Worm (Caenorhabditis elegans) whole organism, early embryonic: ENCODE data around the gene F41E7.6.
A peak's percentile ranks its signal among the peaks of the same experiment; 100 is the strongest.

Experiments
- B0310.2 ChIP-seq: sonication (generic microtip); optimal IDR thresholded peaks from 2 replicates; lab custom pipeline; 2016; ENCODE audit warnings: mild to moderate bottlenecking, missing genetic modification characterization, missing compliant biosample characterization
- F13C5.2 ChIP-seq: sonication (generic microtip); optimal IDR thresholded peaks from 2 replicates; lab custom pipeline; 2017; ENCODE audit warnings: mild to moderate bottlenecking, missing genetic modification characterization, inconsistent platforms, missing compliant biosample characterization
- aly-1 ChIP-seq: sonication (generic microtip); optimal IDR thresholded peaks from 2 replicates; lab custom pipeline; 2016; ENCODE audit warnings: missing genetic modification characterization, missing compliant biosample characterization
- ama-1 ChIP-seq: fragments of 150-350 bp; optimal IDR thresholded peaks from 2 replicates; lab custom pipeline; 2014
- ceh-13 ChIP-seq: fragments of 200-800 bp; sonication (Bioruptor generic); optimal IDR thresholded peaks from 2 replicates; lab custom pipeline; 2018; ENCODE audit warnings: mild to moderate bottlenecking, missing genetic modification characterization, missing compliant biosample characterization
- ceh-36 ChIP-seq: sonication (generic microtip); optimal IDR thresholded peaks from 2 replicates; lab custom pipeline; 2016; ENCODE audit warnings: missing genetic modification characterization, inconsistent platforms, missing compliant biosample characterization
- ets-7 ChIP-seq: sonication (generic microtip); optimal IDR thresholded peaks from 2 replicates; lab custom pipeline; 2016; ENCODE audit warnings: missing genotype, missing genetic modification characterization, missing compliant biosample characterization
- flt-1 ChIP-seq: fragments of 200-800 bp; sonication (Bioruptor generic); IDR thresholded peaks from 2 replicates; pipeline ENCODE4 v1.3.6; 2022; ENCODE audit warnings: missing genetic modification characterization, missing compliant biosample characterization
- hmbx-1 ChIP-seq: sonication (generic microtip); optimal IDR thresholded peaks from 2 replicates; lab custom pipeline; 2016; ENCODE audit warnings: mild to moderate bottlenecking, missing genetic modification characterization, missing compliant biosample characterization
- hmg-4 ChIP-seq: fragments of 200-800 bp; sonication (Bioruptor generic); optimal IDR thresholded peaks from 2 replicates; lab custom pipeline; 2018; ENCODE audit warnings: mild to moderate bottlenecking, missing genetic modification characterization, missing compliant biosample characterization
- hnd-1 ChIP-seq: sonication (generic microtip); optimal IDR thresholded peaks from 2 replicates; lab custom pipeline; 2016; ENCODE audit warnings: missing genetic modification characterization, missing compliant biosample characterization
- pes-1 ChIP-seq: fragments of 200-800 bp; sonication (Bioruptor generic); IDR thresholded peaks from 2 replicates; pipeline ENCODE4 v1.3.6; 2022; ENCODE audit warnings: missing genetic modification reagents, missing genetic modification characterization, missing compliant biosample characterization
- scrt-1 ChIP-seq: fragments of 200-800 bp; sonication (Bioruptor generic); IDR thresholded peaks from 2 replicates; pipeline ENCODE4 v1.3.6; 2022; ENCODE audit warnings: missing genetic modification characterization, missing compliant biosample characterization
- sea-1 ChIP-seq: fragments of 200-800 bp; sonication (Bioruptor generic); conservative IDR thresholded peaks from 2 replicates; pipeline ENCODE4 v1.3.6; 2022; ENCODE audit warnings: missing genetic modification characterization, missing compliant biosample characterization
- tbx-11 ChIP-seq: fragments of 200-800 bp; sonication (Bioruptor generic); IDR thresholded peaks from 2 replicates; pipeline ENCODE4 v1.3.6; 2022; ENCODE audit warnings: missing genetic modification characterization, missing compliant biosample characterization
- tbx-37 ChIP-seq: fragments of 200-800 bp; sonication (Bioruptor generic); conservative IDR thresholded peaks from 2 replicates; pipeline ENCODE4 v1.3.6; 2022; ENCODE audit warnings: missing genetic modification reagents, missing genetic modification characterization, missing compliant biosample characterization
- tra-4 ChIP-seq: sonication (generic microtip); optimal IDR thresholded peaks from 2 replicates; lab custom pipeline; 2017; ENCODE audit warnings: missing genetic modification characterization, missing compliant biosample characterization

F41E7.6 gene

ce11 chrX:10338761-10339160, 28.5 kb upstream of the F41E7.6 start:
- no peak for TF ChIP-seq hmbx-1 (tag; lab: Kevin White, UChicago)
- no peak for TF ChIP-seq ceh-13 (GFP tag; lab: Kevin White, UChicago)
- TF ChIP-seq hnd-1 (tag; lab: Kevin White, UChicago): no peak
- no peak for TF ChIP-seq ceh-36
- no peak for TF ChIP-seq tbx-37 (GFP tag; lab: Robert Waterston, UW)
- TF ChIP-seq tra-4: no peak
- no peak for TF ChIP-seq flt-1 (GFP tag; lab: Robert Waterston, UW)
- TF ChIP-seq ama-1 (lab: Kevin White, UChicago): no peak
- TF ChIP-seq ets-7 (tag; lab: Kevin White, UChicago): no peak
- TF ChIP-seq B0310.2 (tag; lab: Kevin White, UChicago): no peak
- no peak for TF ChIP-seq tbx-11 (GFP tag; lab: Robert Waterston, UW)
- TF ChIP-seq hmg-4 (GFP tag; lab: Kevin White, UChicago): no peak
- TF ChIP-seq aly-1 (tag; lab: Kevin White, UChicago): no peak

- TF ChIP-seq F13C5.2 (tag; lab: Kevin White, UChicago) (no peak), scrt-1 (GFP tag; lab: Robert Waterston, UW) (no peak), sea-1 (no peak), tbx-11 (GFP tag; lab: Robert Waterston, UW) (no peak), ceh-13 (GFP tag; lab: Kevin White, UChicago) (no peak), hnd-1 (tag; lab: Kevin White, UChicago) (no peak), hmbx-1 (tag; lab: Kevin White, UChicago) (no peak), pes-1 (no peak), ets-7 (tag; lab: Kevin White, UChicago) (no peak)
Observed at ce11 chrX:10338100-10338499, 27.8 kb upstream of the F41E7.6 start, which contains the start of gene cut-5. cut-5 (minus strand) TSS chrX:10338200.

DNA sequence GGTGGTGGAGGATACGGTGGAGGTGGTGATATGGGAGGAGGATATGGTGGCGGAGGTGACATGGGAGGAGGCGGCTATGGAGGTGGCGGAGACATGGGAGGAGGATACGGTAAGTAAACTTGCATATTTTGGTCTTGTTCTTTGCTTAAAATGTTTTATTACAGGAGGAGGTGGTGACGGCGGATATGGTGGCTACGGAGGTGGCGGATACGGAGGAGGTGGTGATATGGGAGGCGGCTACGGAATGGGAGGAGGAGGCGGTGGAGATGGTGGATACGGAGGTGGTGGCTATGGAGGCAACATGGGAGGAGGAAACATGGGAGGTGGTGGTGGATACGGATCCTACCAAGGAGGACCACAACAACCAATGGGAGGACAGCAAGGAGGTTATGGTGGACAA, 26.3 kb upstream of the F41E7.6 start:
- TF ChIP-seq tbx-37 (GFP tag; lab: Robert Waterston, UW): 0 out of 2 replicates have a peak, but pooled peaks have one; percentile 24
- TF ChIP-seq tra-4: no peak
- peak; percentile 51 for TF ChIP-seq aly-1 (tag; lab: Kevin White, UChicago)
- no peak for TF ChIP-seq F13C5.2 (tag; lab: Kevin White, UChicago)

ce11 chrX:10336138-10336537, 25.9 kb upstream of the F41E7.6 start, which contains the start of gene idpa-3:
idpa-3 (plus strand) TSS chrX:10336438.
- TF ChIP-seq B0310.2 (tag; lab: Kevin White, UChicago) (no peak), ama-1 (lab: Kevin White, UChicago) (no peak), tbx-37 (GFP tag; lab: Robert Waterston, UW) (no peak), flt-1 (GFP tag; lab: Robert Waterston, UW) (no peak), tbx-11 (GFP tag; lab: Robert Waterston, UW) (no peak), sea-1 (no peak)

- TF ChIP-seq tra-4 (no peak), tbx-11 (GFP tag; lab: Robert Waterston, UW) (no peak)
Observed at ce11 chrX:10333301-10333854, 23.1 kb upstream of the F41E7.6 start, which contains the start of gene R07E3.4. R07E3.4 (minus strand) TSS chrX:10333351.

DNA sequence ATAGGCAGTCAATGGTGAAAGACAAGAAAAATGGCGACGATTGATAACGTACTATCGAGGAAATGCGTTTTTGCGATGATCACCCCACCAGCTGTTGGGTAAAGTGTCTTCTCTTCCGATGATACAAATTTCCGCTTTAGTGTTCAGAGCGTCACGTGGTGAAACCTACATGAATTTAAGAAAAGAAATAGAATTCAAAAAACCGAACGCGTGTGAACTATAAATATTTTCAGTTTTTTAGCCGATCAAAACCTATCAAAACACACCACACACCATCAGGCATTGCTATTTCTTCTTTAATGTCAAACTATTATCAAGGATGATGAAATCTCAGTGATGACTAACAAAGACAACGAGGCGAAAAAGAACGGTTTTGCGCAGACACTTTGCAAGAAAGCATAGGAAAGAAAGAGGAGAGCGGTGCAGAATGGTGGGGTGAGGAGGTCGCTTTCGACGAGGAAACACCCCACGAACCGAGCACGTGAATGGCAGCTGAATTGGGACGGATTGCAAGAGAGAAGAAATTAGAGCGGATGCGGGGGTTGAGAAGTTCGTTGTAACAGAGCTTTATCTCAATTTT, 21.9 kb upstream of the F41E7.6 start:
- TF ChIP-seq tbx-37 (GFP tag; lab: Robert Waterston, UW): no peak
- TF ChIP-seq ets-7 (tag; lab: Kevin White, UChicago): no peak
- no peak for TF ChIP-seq ama-1 (lab: Kevin White, UChicago)
- no peak for TF ChIP-seq hmbx-1 (tag; lab: Kevin White, UChicago)

DNA sequence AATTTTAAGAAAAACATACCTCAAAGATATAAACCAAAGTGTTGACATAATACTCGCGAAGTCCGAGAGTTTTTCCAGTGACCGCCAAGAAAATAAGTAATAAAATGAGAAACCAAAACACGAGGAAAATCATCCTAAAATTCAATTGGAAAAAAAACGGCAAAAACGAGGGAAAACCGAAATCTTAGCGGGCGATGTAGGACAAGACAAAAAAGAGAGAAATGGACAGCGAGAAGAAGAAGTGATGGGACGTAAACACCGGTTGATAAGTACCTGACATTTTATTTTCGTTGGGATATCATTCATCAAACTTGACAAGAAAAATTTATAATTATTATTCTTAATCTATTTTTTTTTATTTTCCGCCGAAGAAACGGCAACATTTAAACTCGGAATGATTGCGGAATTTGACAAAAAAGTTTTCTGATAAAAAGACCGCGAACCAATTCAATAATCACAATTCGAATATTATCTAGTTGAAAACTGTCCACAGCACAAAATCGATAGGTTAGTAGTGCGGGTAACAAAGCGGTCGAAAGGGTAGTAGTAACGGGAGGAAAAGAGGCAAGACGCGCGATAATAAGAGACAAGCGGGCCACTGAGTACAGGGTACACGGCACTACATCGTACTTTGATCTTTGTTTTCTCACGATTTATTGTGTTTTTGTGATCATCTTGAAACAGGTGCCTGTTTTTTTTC, 17.2 kb upstream of the F41E7.6 start, which contains the start of gene acl-5:
Gene acl-5, minus strand, starts transcription at position 134 of the 700 bp plus-strand sequence.
- TF ChIP-seq pes-1 (no peak), sea-1 (no peak), tra-4 (no peak), tbx-11 (GFP tag; lab: Robert Waterston, UW) (no peak), aly-1 (tag; lab: Kevin White, UChicago) (no peak)

ce11 chrX:10321401-10321800, 11.1 kb upstream of the F41E7.6 start:
- TF ChIP-seq ceh-13 (GFP tag; lab: Kevin White, UChicago) (no peak), pes-1 (no peak), hnd-1 (tag; lab: Kevin White, UChicago) (no peak), tbx-37 (GFP tag; lab: Robert Waterston, UW) (no peak), flt-1 (GFP tag; lab: Robert Waterston, UW) (no peak), B0310.2 (tag; lab: Kevin White, UChicago) (no peak), F13C5.2 (tag; lab: Kevin White, UChicago) (no peak), ama-1 (lab: Kevin White, UChicago) (no peak)
